Worm (Caenorhabditis elegans) whole organism, L3 larva: ENCODE data around the gene natc-2.

Source experiments
- ZK546.5 ChIP-seq: sonication (generic microtip); optimal IDR thresholded peaks from 2 replicates; lab custom pipeline; 2017; ENCODE audit warnings: missing biosample characterization, missing genetic modification characterization
- aly-2 ChIP-seq: fragments of 150-350 bp; optimal IDR thresholded peaks from 2 replicates; lab custom pipeline; 2014; ENCODE audit warnings: missing biosample characterization, missing genetic modification characterization
- ama-1 ChIP-seq: fragments of 150-350 bp; optimal IDR thresholded peaks from 2 replicates; lab custom pipeline; 2018
- ceh-16 ChIP-seq: sonication (generic microtip); optimal IDR thresholded peaks from 2 replicates; lab custom pipeline; 2017; ENCODE audit warnings: missing biosample characterization, missing genetic modification characterization
- ceh-28 ChIP-seq: fragments of 150-350 bp; optimal IDR thresholded peaks from 2 replicates; lab custom pipeline; 2014; ENCODE audit warnings: missing biosample characterization, missing genetic modification reagents, missing genetic modification characterization
- ceh-82 ChIP-seq: fragments of 150-350 bp; optimal IDR thresholded peaks from 2 replicates; lab custom pipeline; 2014; ENCODE audit warnings: missing biosample characterization, missing genetic modification characterization
- daf-12 ChIP-seq: fragments of 150-350 bp; optimal IDR thresholded peaks from 2 replicates; lab custom pipeline; 2014; ENCODE audit warnings: missing biosample characterization, missing genetic modification reagents, missing genetic modification characterization
- egl-27 ChIP-seq: sonication (generic microtip); optimal IDR thresholded peaks from 4 replicates; lab custom pipeline; 2017; ENCODE audit warnings: missing biosample characterization, missing genetic modification reagents, missing genetic modification characterization
- egl-5 ChIP-seq: fragments of 150-350 bp; optimal IDR thresholded peaks from 2 replicates; lab custom pipeline; 2017; ENCODE audit warnings: missing biosample characterization, missing genetic modification reagents, missing genetic modification characterization, inconsistent platforms
- elt-2 ChIP-seq: sonication (generic microtip); optimal IDR thresholded peaks from 2 replicates; lab custom pipeline; 2016; ENCODE audit warnings: missing genetic modification reagents, mild to moderate bottlenecking, missing genetic modification characterization, missing compliant biosample characterization
- elt-3 ChIP-seq, 3 experiments: fragments of 150-350 bp in 1 of 3; sonication (generic microtip) in 2 of 3; optimal IDR thresholded peaks; 2 replicates in 2 of 3; 4 replicates in 1 of 3; lab custom pipeline; 2014 to 2017; ENCODE audit warnings: missing biosample characterization in 3 of 3, missing genetic modification characterization in 3 of 3
- eor-1 ChIP-seq, 2 experiments: fragments of 150-350 bp; optimal IDR thresholded peaks; 2 replicates each; lab custom pipeline; 2014 to 2018; ENCODE audit warnings: missing biosample characterization in 2 of 2, missing genetic modification characterization in 2 of 2
- fkh-2 ChIP-seq: fragments of 150-350 bp; optimal IDR thresholded peaks from 2 replicates; lab custom pipeline; 2014; ENCODE audit warnings: missing biosample characterization, missing genetic modification reagents, missing genetic modification characterization
- fos-1 ChIP-seq: fragments of 150-350 bp; optimal IDR thresholded peaks from 2 replicates; lab custom pipeline; 2014; ENCODE audit warnings: missing biosample characterization, missing genetic modification characterization
- hmg-11 ChIP-seq: sonication (generic microtip); optimal IDR thresholded peaks from 2 replicates; lab custom pipeline; 2016; ENCODE audit warnings: missing genetic modification characterization, missing compliant biosample characterization
- jun-1 ChIP-seq: fragments of 150-350 bp; optimal IDR thresholded peaks from 2 replicates; lab custom pipeline; 2014; ENCODE audit warnings: missing biosample characterization, missing genetic modification reagents, missing genetic modification characterization
- mdl-1 ChIP-seq: fragments of 150-350 bp; optimal IDR thresholded peaks from 2 replicates; lab custom pipeline; 2014; ENCODE audit warnings: missing biosample characterization, missing genetic modification characterization
- mml-1 ChIP-seq: fragments of 150-350 bp; sonication (generic microtip); optimal IDR thresholded peaks from 3 replicates; lab custom pipeline; 2014; ENCODE audit warnings: missing biosample characterization, missing genetic modification characterization
- nfya-1 ChIP-seq: sonication (generic microtip); optimal IDR thresholded peaks from 2 replicates; lab custom pipeline; 2017; ENCODE audit warnings: missing genetic modification characterization, mild to moderate bottlenecking, missing compliant biosample characterization, antibody characterized with exemption, moderate library complexity; ENCODE audit not compliant: insufficient read depth
- nhr-11 ChIP-seq: fragments of 150-350 bp; optimal IDR thresholded peaks from 2 replicates; lab custom pipeline; 2014; ENCODE audit warnings: missing biosample characterization, missing genetic modification characterization
- nhr-12 ChIP-seq: fragments of 150-350 bp; optimal IDR thresholded peaks from 2 replicates; lab custom pipeline; 2014; ENCODE audit warnings: missing biosample characterization, missing genetic modification characterization
- nhr-23 ChIP-seq: fragments of 150-350 bp; optimal IDR thresholded peaks from 2 replicates; lab custom pipeline; 2014; ENCODE audit warnings: missing biosample characterization, missing genetic modification reagents, missing genetic modification characterization
- nhr-25 ChIP-seq: sonication (generic microtip); optimal IDR thresholded peaks from 2 replicates; lab custom pipeline; 2017; ENCODE audit warnings: missing biosample characterization, missing genetic modification characterization
- nhr-28 ChIP-seq: fragments of 150-350 bp; optimal IDR thresholded peaks from 2 replicates; lab custom pipeline; 2014; ENCODE audit warnings: missing biosample characterization, missing genetic modification characterization
- nhr-43 ChIP-seq: sonication (generic microtip); optimal IDR thresholded peaks from 2 replicates; lab custom pipeline; 2016; ENCODE audit warnings: mild to moderate bottlenecking, missing genetic modification characterization, missing compliant biosample characterization; ENCODE audit not compliant: poor library complexity, severe bottlenecking
- nhr-67 ChIP-seq: fragments of 150-350 bp; optimal IDR thresholded peaks from 2 replicates; lab custom pipeline; 2014; ENCODE audit warnings: missing biosample characterization, missing genetic modification characterization
- nhr-76 ChIP-seq: fragments of 150-350 bp; sonication (generic microtip); optimal IDR thresholded peaks from 5 replicates; lab custom pipeline; 2014; ENCODE audit warnings: missing biosample characterization, missing genetic modification characterization
- nhr-77 ChIP-seq: fragments of 150-350 bp; optimal IDR thresholded peaks from 2 replicates; lab custom pipeline; 2014; ENCODE audit warnings: missing biosample characterization, missing genetic modification characterization
- pha-4 ChIP-seq: fragments of 150-350 bp; optimal IDR thresholded peaks from 2 replicates; lab custom pipeline; 2014; ENCODE audit warnings: missing biosample characterization, missing genetic modification reagents, missing genetic modification characterization
- sea-2 ChIP-seq: fragments of 150-350 bp; sonication (generic microtip); optimal IDR thresholded peaks from 4 replicates; lab custom pipeline; 2014; ENCODE audit warnings: missing biosample characterization, missing genetic modification reagents, missing genetic modification characterization
- skn-1 ChIP-seq: fragments of 150-350 bp; optimal IDR thresholded peaks from 2 replicates; lab custom pipeline; 2014; ENCODE audit warnings: missing biosample characterization, missing genetic modification characterization
- tbx-2 ChIP-seq: sonication (generic microtip); optimal IDR thresholded peaks from 2 replicates; lab custom pipeline; 2016; ENCODE audit warnings: mild to moderate bottlenecking, missing genetic modification characterization, missing compliant biosample characterization
- unc-62 ChIP-seq: fragments of 150-350 bp; sonication (generic microtip); optimal IDR thresholded peaks from 4 replicates; lab custom pipeline; 2014; ENCODE audit warnings: missing biosample characterization, missing genetic modification reagents, missing genetic modification characterization
- ztf-11 ChIP-seq: fragments of 150-350 bp; optimal IDR thresholded peaks from 2 replicates; lab custom pipeline; 2014; ENCODE audit warnings: missing biosample characterization, missing genetic modification characterization

The natc-2 gene

DNA sequence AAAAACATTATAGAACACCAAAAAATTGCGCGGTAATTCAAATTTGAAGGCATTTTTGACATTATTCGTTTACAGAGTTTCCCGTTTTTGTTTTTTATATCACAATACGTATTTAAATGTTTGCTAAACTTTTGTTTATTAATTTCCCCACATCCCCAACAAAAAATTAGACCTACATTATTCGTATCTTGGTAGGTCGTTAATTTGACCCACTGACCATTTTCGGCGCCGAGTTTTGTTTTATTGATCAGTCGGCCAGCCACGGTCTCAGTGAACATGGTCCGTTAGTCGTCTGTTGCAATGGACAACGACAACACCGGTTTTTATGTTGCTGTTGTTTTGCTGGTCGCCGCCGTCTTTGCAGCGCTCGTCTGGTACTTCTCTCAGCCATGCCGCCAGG is 34.0 kb upstream of the natc-2 start, which contains the start of gene B0238.15:
B0238.15 (plus strand) TSS at position 301 of the 400 bp plus-strand sequence.
- TF ChIP-seq sea-2 (GFP tag; lab: Kevin White, UChicago), result no peak
- TF ChIP-seq pha-4, result no peak
- no peak for TF ChIP-seq nfya-1
- TF ChIP-seq jun-1 (tag; lab: Kevin White, UChicago), result no peak
- no peak for TF ChIP-seq daf-12 (tag; lab: Kevin White, UChicago)
- TF ChIP-seq ceh-16 (tag; lab: Kevin White, UChicago), result no peak
- TF ChIP-seq egl-5 (tag; lab: Kevin White, UChicago), result no peak
- TF ChIP-seq elt-2 (tag; lab: Kevin White, UChicago), result no peak
- no peak for TF ChIP-seq ztf-11 (tag; lab: Kevin White, UChicago)
- no peak for TF ChIP-seq skn-1 (tag; lab: Kevin White, UChicago)
- no peak for TF ChIP-seq ceh-82 (tag; lab: Kevin White, UChicago)
- no peak for TF ChIP-seq nhr-25 (tag; lab: Kevin White, UChicago)
- TF ChIP-seq fos-1 (tag; lab: Kevin White, UChicago), result no peak
- TF ChIP-seq nhr-67 (tag; lab: Kevin White, UChicago), result no peak

DNA sequence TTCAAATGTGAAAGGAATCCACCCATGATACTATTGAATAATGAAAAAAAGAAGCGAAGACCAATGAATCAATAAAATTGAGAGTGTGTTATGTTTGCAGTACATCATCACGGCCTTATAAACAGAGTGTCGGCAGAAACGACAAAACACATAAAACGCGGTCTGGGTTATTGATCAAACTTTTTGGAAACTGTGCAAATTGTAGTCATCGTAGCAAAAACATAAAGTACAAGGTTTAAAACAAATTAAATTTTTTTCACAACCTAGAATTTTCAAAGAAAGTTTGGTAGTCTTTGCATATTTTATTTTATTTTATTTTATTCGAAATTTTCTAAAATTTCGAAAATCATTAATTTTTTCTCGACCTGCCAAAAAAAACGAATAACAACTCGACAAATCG is 30.8 kb upstream of the natc-2 start, which contains the start of gene cest-35.1:
cest-35.1 (minus strand) TSS at position 101 of the 400 bp plus-strand sequence.
- TF ChIP-seq ztf-11 (tag; lab: Kevin White, UChicago) (no peak), nhr-12 (tag; lab: Kevin White, UChicago) (no peak), fkh-2 (tag; lab: Kevin White, UChicago) (no peak), fos-1 (tag; lab: Kevin White, UChicago) (no peak), elt-3 (tag; optimal IDR thresholded peaks at IDR 0.05; lab: Kevin White, UChicago) (no peak), nhr-43 (tag; lab: Kevin White, UChicago) (no peak), ZK546.5 (tag; lab: Kevin White, UChicago) (no peak), hmg-11 (tag; lab: Kevin White, UChicago) (no peak), eor-1 (tag; optimal IDR thresholded peaks at IDR 0.05; lab: Kevin White, UChicago) (no peak), skn-1 (tag; lab: Kevin White, UChicago) (no peak), elt-2 (tag; lab: Kevin White, UChicago) (no peak), tbx-2 (tag; lab: Kevin White, UChicago) (no peak), unc-62 (GFP tag; lab: Kevin White, UChicago) (no peak)
- TF ChIP-seq, all 47 proteins: peak for 0

- TF ChIP-seq pha-4, result no peak
- TF ChIP-seq nhr-76 (tag; lab: Kevin White, UChicago), result no peak
- TF ChIP-seq nhr-23 (tag; lab: Kevin White, UChicago), result no peak
- no peak for TF ChIP-seq nhr-11 (tag; lab: Kevin White, UChicago)
- no peak for TF ChIP-seq unc-62 (GFP tag; lab: Kevin White, UChicago)
- TF ChIP-seq nhr-28, result no peak
- no peak for TF ChIP-seq mdl-1 (tag; lab: Kevin White, UChicago)
- TF ChIP-seq ceh-28 (tag; lab: Kevin White, UChicago), result no peak
- TF ChIP-seq nhr-77 (tag; lab: Kevin White, UChicago), result no peak
- TF ChIP-seq mml-1 (tag; lab: Kevin White, UChicago), result no peak
- no peak for TF ChIP-seq nhr-25 (tag; lab: Kevin White, UChicago)
- no peak for TF ChIP-seq fkh-2 (tag; lab: Kevin White, UChicago)
These were observed 21.9 kb upstream of the natc-2 start, which contains the start of gene srt-68 for ce11 chrV:5252016-5252415. TSS of gene srt-68 (minus strand) at chrV:5252116.

ce11 chrV:5257358-5257757 is 16.5 kb upstream of the natc-2 start, which contains the start of gene srt-67:
TSS of gene srt-67 (minus strand) at chrV:5257458.
- TF ChIP-seq elt-2 (tag; lab: Kevin White, UChicago), result no peak

DNA sequence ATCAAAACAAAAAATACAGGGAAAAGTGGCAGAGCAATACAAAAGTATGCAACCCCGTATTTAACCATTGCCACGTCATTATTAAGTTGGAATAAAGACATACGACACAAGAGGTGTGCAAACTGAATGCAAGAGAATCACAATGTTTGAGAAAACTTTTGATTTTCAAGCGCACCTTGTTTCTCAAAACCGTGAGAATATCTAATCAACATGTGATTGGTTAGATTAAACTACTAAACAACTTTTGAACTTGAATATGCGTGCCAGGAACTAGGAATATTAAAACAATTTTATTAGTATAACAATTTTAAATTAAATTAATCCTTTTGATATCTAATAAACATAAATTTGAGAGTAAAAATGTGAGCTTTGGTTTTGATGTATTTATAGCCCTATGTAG is 14.4 kb upstream of the natc-2 start, which contains the start of gene srt-70:
srt-70 (minus strand) TSS at position 101 of the 400 bp plus-strand sequence.
- TF ChIP-seq ama-1 (lab: Kevin White, UChicago) (no peak), ceh-28 (tag; lab: Kevin White, UChicago) (no peak), daf-12 (tag; lab: Kevin White, UChicago) (no peak), egl-27 (tag; lab: Kevin White, UChicago) (no peak), eor-1 (tag; optimal IDR thresholded peaks at IDR 0.05; lab: Kevin White, UChicago) (no peak), nfya-1 (no peak), aly-2 (tag; lab: Kevin White, UChicago) (no peak)
